Worm (Caenorhabditis elegans): ENCODE results near the gene oxy-4.

Gene oxy-4

ce11 chrIII:5201267-5201666 is 42.7 kb upstream of the oxy-4 start (continued):
- TF ChIP-seq lin-26 (GFP tag; IDR thresholded peaks at IDR 0.05) (no peak), nhr-80 (tag; optimal IDR thresholded peaks at IDR 0.05) (peak; percentile 90), repo-1 (tag; optimal IDR thresholded peaks at IDR 0.05) (no peak), sptf-2 (GFP tag; optimal IDR thresholded peaks at IDR 0.05) (no peak), lir-1 (GFP tag; conservative IDR thresholded peaks at IDR 0.05) (no peak), cebp-1 (GFP tag; IDR thresholded peaks at IDR 0.05) (no peak), cebp-1 (tag; optimal IDR thresholded peaks at IDR 0.05) (peak; percentile 37), C06A6.2 (GFP tag; conservative IDR thresholded peaks at IDR 0.05) (no peak), unc-130 (GFP tag; optimal IDR thresholded peaks at IDR 0.05) (no peak), lin-35 (GFP tag; optimal IDR thresholded peaks at IDR 0.05) (no peak), nhr-120 (GFP tag; IDR thresholded peaks at IDR 0.05) (no peak), F23B12.7 (tag; optimal IDR thresholded peaks at IDR 0.05; ENCODE audit: insufficient read depth) (no peak), somi-1 (GFP tag; optimal IDR thresholded peaks at IDR 0.05) (no peak), T26A5.8 (tag; optimal IDR thresholded peaks at IDR 0.05) (no peak), hsf-1 (GFP tag; IDR thresholded peaks at IDR 0.05) (no peak), nhr-27 (tag; optimal IDR thresholded peaks at IDR 0.05) (no peak), C17E4.6 (GFP tag; IDR thresholded peaks at IDR 0.05) (no peak), mxl-1 (tag; optimal IDR thresholded peaks at IDR 0.05) (no peak), lag-1 (GFP tag; IDR thresholded peaks at IDR 0.05) (no peak), ceh-40 (GFP tag; IDR thresholded peaks at IDR 0.05) (no peak), F57A8.1 (GFP tag; optimal IDR thresholded peaks at IDR 0.05) (no peak)

- TF ChIP-seq lin-54 (GFP tag; optimal IDR thresholded peaks at IDR 0.05) (peak; percentile 1), C17E4.6 (GFP tag; IDR thresholded peaks at IDR 0.05) (no peak), nhr-80 (tag; optimal IDR thresholded peaks at IDR 0.05) (peak; percentile 29), mes-4 (tag; optimal IDR thresholded peaks at IDR 0.05) (no peak), ztf-28 (GFP tag; IDR thresholded peaks at IDR 0.05) (no peak), pha-4 (tag; optimal IDR thresholded peaks at IDR 0.05) (peak; percentile 22)
Observed at ce11 chrIII:5200349-5200748, 41.8 kb upstream of the oxy-4 start.

ce11 chrIII:5199577-5199976 is 41.0 kb upstream of the oxy-4 start, which contains the start of gene emb-8:
TSS of gene emb-8 (minus strand) at chrIII:5199677.
- TF ChIP-seq rcor-1 (GFP tag; IDR thresholded peaks at IDR 0.05), result no peak
- TF ChIP-seq egl-18 (GFP tag; IDR thresholded peaks at IDR 0.05), result 0 out of 2 replicates have a peak, but pooled peaks have one; percentile 31
- TF ChIP-seq attf-6 (GFP tag; IDR thresholded peaks at IDR 0.05), result peak; percentile 32; the same call in 1 of the 2 replicates
- TF ChIP-seq zim-3 (tag; optimal IDR thresholded peaks at IDR 0.05), result no peak

DNA sequence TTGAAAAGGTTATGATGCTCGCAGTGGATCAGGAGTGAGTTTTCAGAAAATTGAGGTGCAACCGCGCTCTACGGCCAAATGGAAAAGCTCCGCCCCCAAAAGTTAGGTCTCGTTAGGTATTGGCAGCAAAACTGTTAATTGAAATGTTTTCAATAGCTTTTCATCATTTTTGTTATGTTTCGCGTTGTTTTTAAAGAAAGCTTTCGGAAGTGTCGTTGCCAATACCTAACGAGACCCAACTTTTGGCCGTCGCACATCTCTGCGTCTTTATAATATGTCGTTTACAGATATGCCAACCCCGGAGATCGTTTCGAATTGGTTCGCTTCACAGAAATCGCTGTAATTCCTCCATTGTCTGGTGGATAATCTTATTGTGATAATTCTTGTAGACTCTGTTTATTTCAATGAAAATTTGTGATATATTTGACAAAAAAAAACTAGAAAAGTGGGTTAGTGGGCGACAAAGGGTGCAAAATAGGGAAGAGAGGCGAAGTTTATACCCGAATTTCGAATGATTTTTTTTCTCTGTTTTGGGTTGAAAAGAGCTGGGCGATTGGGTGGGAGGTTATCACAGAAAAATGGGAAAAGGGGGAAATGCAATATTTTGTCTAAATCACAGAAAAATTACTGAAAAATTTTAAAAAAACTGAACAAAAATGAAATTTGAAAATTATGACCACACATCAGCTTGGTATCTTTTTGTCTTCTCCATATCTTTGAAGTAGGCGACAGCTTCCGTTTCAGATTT is 37.9 kb upstream of the oxy-4 start:
- TF ChIP-seq xnd-1 (tag; optimal IDR thresholded peaks at IDR 0.05) (no peak), cebp-1 (GFP tag; IDR thresholded peaks at IDR 0.05) (0 out of 2 replicates have a peak, but pooled peaks have one; percentile 12), cebp-1 (tag; optimal IDR thresholded peaks at IDR 0.05) (peak; percentile 68), mcd-1 (GFP tag; IDR thresholded peaks at IDR 0.05) (peak; percentile 75), C17E4.6 (GFP tag; IDR thresholded peaks at IDR 0.05) (no peak), F37B4.10 (GFP tag; IDR thresholded peaks at IDR 0.05) (no peak), lsl-1 (GFP tag; optimal IDR thresholded peaks at IDR 0.05) (no peak), bed-2 (GFP tag; IDR thresholded peaks at IDR 0.05) (no peak), F57C9.4 (tag; optimal IDR thresholded peaks at IDR 0.05) (no peak), ztf-28 (GFP tag; IDR thresholded peaks at IDR 0.05) (no peak), ceh-27 (GFP tag; optimal IDR thresholded peaks at IDR 0.05) (peak; percentile 25), madf-10 (tag; optimal IDR thresholded peaks at IDR 0.05) (peak; percentile 63), let-607 (tag; optimal IDR thresholded peaks at IDR 0.05) (peak in 1 of 2 experiments; percentile 20), ama-1 (optimal IDR thresholded peaks at IDR 0.05) (no peak), ama-1 (GFP tag; optimal IDR thresholded peaks at IDR 0.05) (peak in 1 of 2 experiments; percentile 4), mel-28 (tag; optimal IDR thresholded peaks at IDR 0.05; ENCODE audit: borderline replicate concordance) (no peak), chd-7 (tag; optimal IDR thresholded peaks at IDR 0.05) (peak; percentile 61), mes-4 (tag; optimal IDR thresholded peaks at IDR 0.05) (no peak), lsy-27 (tag; optimal IDR thresholded peaks at IDR 0.05; ENCODE audit: borderline replicate concordance, insufficient read depth) (no peak), nhr-120 (GFP tag; IDR thresholded peaks at IDR 0.05) (no peak), aptf-3 (GFP tag; IDR thresholded peaks at IDR 0.05) (peak; percentile 7; the same call in 1 of the 2 replicates)

Data from whole organism, young adult.